Fruit fly (Drosophila melanogaster) whole organism, embryonic: ENCODE data around the gene CG10467.

Source experiments
- Ada2b ChIP-seq: fragments of 200-800 bp; sonication (Bioruptor generic); IDR thresholded peaks from 2 replicates; pipeline ENCODE4 v1.3.6; 2022; ENCODE audit warnings: missing biosample characterization, missing genetic modification characterization
- Atf6 ChIP-seq: fragments of 200-800 bp; sonication (Bioruptor generic); IDR thresholded peaks from 2 replicates; pipeline ENCODE4 v1.3.6; 2022; ENCODE audit warnings: missing biosample characterization, missing genetic modification characterization
- B-H2 ChIP-seq: fragments of 200-800 bp; sonication (Bioruptor generic); optimal IDR thresholded peaks from 2 replicates; lab custom pipeline; 2018; ENCODE audit warnings: missing biosample characterization, mild to moderate bottlenecking, missing genetic modification characterization
- Blimp-1 ChIP-seq: fragments of 200-800 bp; sonication (Bioruptor generic); optimal IDR thresholded peaks from 3 replicates; lab custom pipeline; 2018; ENCODE audit warnings: missing biosample characterization, missing genetic modification characterization, mild to moderate bottlenecking, moderate library complexity, missing genetic modification reagents
- CG10431 ChIP-seq: fragments of 200-800 bp; sonication (Bioruptor generic); optimal IDR thresholded peaks from 3 replicates; lab custom pipeline; 2018; ENCODE audit warnings: missing biosample characterization, mild to moderate bottlenecking, missing genetic modification characterization
- CG10979 ChIP-seq: fragments of 200-800 bp; sonication (Bioruptor generic); optimal IDR thresholded peaks from 2 replicates; lab custom pipeline; 2018; ENCODE audit warnings: missing biosample characterization, mild to moderate bottlenecking, missing genetic modification characterization, moderate library complexity
- CG12219 ChIP-seq: fragments of 200-800 bp; sonication (Bioruptor generic); optimal IDR thresholded peaks from 3 replicates; lab custom pipeline; 2018; ENCODE audit warnings: missing biosample characterization, mild to moderate bottlenecking, missing genetic modification characterization
- CG14014 ChIP-seq: fragments of 200-800 bp; sonication (Bioruptor generic); IDR thresholded peaks from 2 replicates; pipeline ENCODE4 v1.3.6; 2022; ENCODE audit warnings: missing biosample characterization, missing genetic modification characterization
- CG15269 ChIP-seq: fragments of 200-800 bp; sonication (Bioruptor generic); optimal IDR thresholded peaks from 2 replicates; lab custom pipeline; 2018; ENCODE audit warnings: missing biosample characterization, mild to moderate bottlenecking, missing genetic modification characterization, moderate library complexity
- CG15601 ChIP-seq: fragments of 200-800 bp; sonication (Bioruptor generic); optimal IDR thresholded peaks from 3 replicates; lab custom pipeline; 2019; ENCODE audit warnings: missing biosample characterization, mild to moderate bottlenecking, missing genetic modification characterization, moderate library complexity
- CG18262 ChIP-seq: fragments of 200-800 bp; optimal IDR thresholded peaks from 3 replicates; lab custom pipeline; 2019; ENCODE audit warnings: missing biosample characterization, mild to moderate bottlenecking, missing genetic modification characterization, moderate library complexity
- CG18764 ChIP-seq: fragments of 200-800 bp; sonication (Bioruptor generic); optimal IDR thresholded peaks from 3 replicates; lab custom pipeline; 2016; ENCODE audit warnings: missing biosample characterization, missing genetic modification characterization
- CG30403 ChIP-seq: fragments of 200-800 bp; sonication (Bioruptor generic); optimal IDR thresholded peaks from 3 replicates; lab custom pipeline; 2016; ENCODE audit warnings: missing biosample characterization, missing genetic modification characterization
- CG34376 ChIP-seq: fragments of 200-800 bp; sonication (Bioruptor generic); optimal IDR thresholded peaks from 2 replicates; lab custom pipeline; 2018; ENCODE audit warnings: missing biosample characterization, mild to moderate bottlenecking, missing genetic modification characterization
- CG43689 ChIP-seq: fragments of 200-800 bp; sonication (Bioruptor generic); IDR thresholded peaks from 2 replicates; pipeline ENCODE4 v1.3.6; 2022; ENCODE audit warnings: missing biosample characterization, missing genetic modification characterization
- CG6254 ChIP-seq: fragments of 200-800 bp; sonication (Bioruptor generic); optimal IDR thresholded peaks from 3 replicates; lab custom pipeline; 2017; ENCODE audit warnings: mild to moderate bottlenecking, missing biosample characterization, missing genetic modification reagents, missing genetic modification characterization
- CG6791 ChIP-seq: fragments of 200-800 bp; sonication (Bioruptor generic); IDR thresholded peaks from 3 replicates; pipeline ENCODE4 v1.3.6; 2022; ENCODE audit warnings: missing biosample characterization, missing genetic modification characterization; ENCODE audit not compliant: partially characterized antibody
- CG7963 ChIP-seq: fragments of 200-800 bp; sonication (Bioruptor generic); IDR thresholded peaks from 3 replicates; pipeline ENCODE4 v1.3.6; 2022; ENCODE audit warnings: missing biosample characterization, missing genetic modification characterization; ENCODE audit not compliant: partially characterized antibody
- CG9609 ChIP-seq: fragments of 200-800 bp; sonication (Bioruptor generic); optimal IDR thresholded peaks from 3 replicates; lab custom pipeline; 2016; ENCODE audit warnings: missing biosample characterization, missing genetic modification characterization
- CkIIα-i1 ChIP-seq: fragments of 200-800 bp; sonication (Bioruptor generic); IDR thresholded peaks from 2 replicates; pipeline ENCODE4 v1.3.6; 2022; ENCODE audit warnings: missing biosample characterization, missing genetic modification characterization
- Dfd ChIP-seq, 2 experiments: fragments of >200 bp; optimal IDR thresholded peaks; 2 replicates each; lab custom pipeline; 2017; ENCODE audit warnings: missing biosample characterization in 2 of 2, missing genetic modification characterization in 2 of 2
- Doc2 ChIP-seq: fragments of 200-800 bp; sonication (Bioruptor generic); IDR thresholded peaks from 2 replicates; pipeline ENCODE4 v1.3.6; 2022; ENCODE audit warnings: missing biosample characterization, missing genetic modification characterization
- H15 ChIP-seq: fragments of 200-800 bp; sonication (Bioruptor generic); IDR thresholded peaks from 3 replicates; pipeline ENCODE4 v1.3.6; 2022; ENCODE audit warnings: missing biosample characterization, missing genetic modification characterization
- HLH54F ChIP-seq: fragments of 200-800 bp; sonication (Bioruptor generic); optimal IDR thresholded peaks from 3 replicates; lab custom pipeline; 2016; ENCODE audit warnings: missing biosample characterization, missing genetic modification characterization
- Hr51 ChIP-seq, 2 experiments: fragments of 200-800 bp; sonication (Bioruptor generic); optimal IDR thresholded peaks; 2 replicates in 1 of 2; 3 replicates in 1 of 2; lab custom pipeline; 2016 to 2018; ENCODE audit warnings: missing biosample characterization in 2 of 2, missing genetic modification characterization in 2 of 2, mild to moderate bottlenecking in 1 of 2, moderate library complexity in 1 of 2
- Lim3 ChIP-seq: fragments of 200-800 bp; sonication (Bioruptor generic); IDR thresholded peaks from 2 replicates; pipeline ENCODE4 v1.3.6; 2022; ENCODE audit warnings: missing biosample characterization, missing genetic modification characterization
- Meics ChIP-seq: fragments of 200-800 bp; sonication (Bioruptor generic); optimal IDR thresholded peaks from 2 replicates; lab custom pipeline; 2017; ENCODE audit warnings: missing biosample characterization, mild to moderate bottlenecking, missing genetic modification characterization
- Mrtf ChIP-seq: fragments of 200-800 bp; sonication (Bioruptor generic); IDR thresholded peaks from 3 replicates; pipeline ENCODE4 v1.3.6; 2022; ENCODE audit warnings: missing biosample characterization, missing genetic modification characterization
- Nf-YA ChIP-seq: fragments of 200-800 bp; sonication (Bioruptor generic); IDR thresholded peaks from 2 replicates; pipeline ENCODE4 v1.3.6; 2022; ENCODE audit warnings: missing biosample characterization, missing genetic modification characterization
- Nf-YB ChIP-seq: fragments of 200-800 bp; sonication (Bioruptor generic); optimal IDR thresholded peaks from 3 replicates; lab custom pipeline; 2019; ENCODE audit warnings: missing biosample characterization, mild to moderate bottlenecking, missing genetic modification characterization, moderate library complexity
- Optix ChIP-seq: fragments of 200-800 bp; sonication (Bioruptor generic); IDR thresholded peaks from 3 replicates; pipeline ENCODE4 v1.3.6; 2022; ENCODE audit warnings: missing biosample characterization, missing genetic modification characterization
- Taf1 ChIP-seq: fragments of 200-800 bp; sonication (Bioruptor generic); IDR thresholded peaks from 2 replicates; pipeline ENCODE4 v1.3.6; 2022; ENCODE audit warnings: missing biosample characterization, missing genetic modification characterization
- Xbp1 ChIP-seq: fragments of 200-800 bp; sonication (Bioruptor generic); optimal IDR thresholded peaks from 3 replicates; lab custom pipeline; 2016; ENCODE audit warnings: missing biosample characterization, mild to moderate bottlenecking, missing genetic modification characterization
- caup ChIP-seq: fragments of 200-800 bp; sonication (Bioruptor generic); optimal IDR thresholded peaks from 3 replicates; lab custom pipeline; 2017; ENCODE audit warnings: missing biosample characterization, mild to moderate bottlenecking, missing genetic modification characterization, moderate library complexity; ENCODE audit not compliant: severe bottlenecking
- crc ChIP-seq: fragments of 200-800 bp; sonication (Bioruptor generic); optimal IDR thresholded peaks from 2 replicates; lab custom pipeline; 2016; ENCODE audit warnings: missing biosample characterization, missing genetic modification characterization
- croc ChIP-seq: fragments of 200-800 bp; sonication (Bioruptor generic); conservative IDR thresholded peaks from 3 replicates; pipeline ENCODE4 v1.3.6; 2022; ENCODE audit warnings: missing biosample characterization, missing genetic modification characterization
- ems ChIP-seq: fragments of 200-800 bp; sonication (Bioruptor generic); optimal IDR thresholded peaks from 3 replicates; lab custom pipeline; 2016; ENCODE audit warnings: missing biosample characterization, missing genetic modification characterization
- eve ChIP-seq, 2 experiments: fragments of >200 bp; optimal IDR thresholded peaks; 2 replicates each; lab custom pipeline; 2017; ENCODE audit warnings: missing biosample characterization in 2 of 2, missing genetic modification characterization in 2 of 2
- lab ChIP-seq: fragments of 200-800 bp; sonication (Bioruptor generic); optimal IDR thresholded peaks from 3 replicates; lab custom pipeline; 2017; ENCODE audit warnings: missing biosample characterization, missing genetic modification characterization, mild to moderate bottlenecking, moderate library complexity, missing genetic modification reagents
- onecut ChIP-seq: fragments of 200-800 bp; sonication (Bioruptor generic); IDR thresholded peaks from 2 replicates; pipeline ENCODE4 v1.3.6; 2022; ENCODE audit warnings: missing biosample characterization, missing genetic modification characterization
- pros ChIP-seq: fragments of 200-800 bp; sonication (Bioruptor generic); optimal IDR thresholded peaks from 3 replicates; lab custom pipeline; 2019; ENCODE audit warnings: missing biosample characterization, mild to moderate bottlenecking, missing genetic modification characterization, moderate library complexity
- sens ChIP-seq: fragments of 200-800 bp; sonication (Bioruptor generic); peaks from one replicate; lab custom pipeline; 2016; ENCODE audit warnings: missing biosample characterization, missing genetic modification characterization
- slp2 ChIP-seq: fragments of 200-800 bp; sonication (Bioruptor generic); optimal IDR thresholded peaks from 2 replicates; lab custom pipeline; 2016; ENCODE audit warnings: missing biosample characterization, missing genetic modification characterization
- sob ChIP-seq: fragments of 200-800 bp; sonication (Bioruptor generic); IDR thresholded peaks from 2 replicates; pipeline ENCODE4 v1.3.6; 2022; ENCODE audit warnings: missing biosample characterization, missing genetic modification characterization
- sug ChIP-seq: fragments of 200-800 bp; optimal IDR thresholded peaks from 2 replicates; lab custom pipeline; 2019; ENCODE audit warnings: missing biosample characterization, mild to moderate bottlenecking, missing genetic modification characterization, moderate library complexity
- tin ChIP-seq: fragments of 200-800 bp; sonication (Bioruptor generic); optimal IDR thresholded peaks from 3 replicates; lab custom pipeline; 2016; ENCODE audit warnings: missing biosample characterization, missing genetic modification characterization
- ttk ChIP-seq: fragments of 200-800 bp; sonication (Bioruptor generic); IDR thresholded peaks from 2 replicates; pipeline ENCODE4 v2.1.2; 2022; ENCODE audit warnings: missing biosample characterization, missing genetic modification characterization
- unpg ChIP-seq: fragments of 200-800 bp; sonication (Bioruptor generic); optimal IDR thresholded peaks from 3 replicates; lab custom pipeline; 2018; ENCODE audit warnings: missing biosample characterization, mild to moderate bottlenecking, missing genetic modification characterization, moderate library complexity
- wek ChIP-seq: fragments of 200-800 bp; sonication (Bioruptor generic); optimal IDR thresholded peaks from 3 replicates; lab custom pipeline; 2018; ENCODE audit warnings: missing biosample characterization, mild to moderate bottlenecking, missing genetic modification characterization, moderate library complexity
- zfh1 ChIP-seq: fragments of 200-800 bp; sonication (Bioruptor generic); IDR thresholded peaks from 3 replicates; pipeline ENCODE4 v1.3.6; 2022; ENCODE audit warnings: missing biosample characterization, missing genetic modification characterization

The CG10467 gene

DNA sequence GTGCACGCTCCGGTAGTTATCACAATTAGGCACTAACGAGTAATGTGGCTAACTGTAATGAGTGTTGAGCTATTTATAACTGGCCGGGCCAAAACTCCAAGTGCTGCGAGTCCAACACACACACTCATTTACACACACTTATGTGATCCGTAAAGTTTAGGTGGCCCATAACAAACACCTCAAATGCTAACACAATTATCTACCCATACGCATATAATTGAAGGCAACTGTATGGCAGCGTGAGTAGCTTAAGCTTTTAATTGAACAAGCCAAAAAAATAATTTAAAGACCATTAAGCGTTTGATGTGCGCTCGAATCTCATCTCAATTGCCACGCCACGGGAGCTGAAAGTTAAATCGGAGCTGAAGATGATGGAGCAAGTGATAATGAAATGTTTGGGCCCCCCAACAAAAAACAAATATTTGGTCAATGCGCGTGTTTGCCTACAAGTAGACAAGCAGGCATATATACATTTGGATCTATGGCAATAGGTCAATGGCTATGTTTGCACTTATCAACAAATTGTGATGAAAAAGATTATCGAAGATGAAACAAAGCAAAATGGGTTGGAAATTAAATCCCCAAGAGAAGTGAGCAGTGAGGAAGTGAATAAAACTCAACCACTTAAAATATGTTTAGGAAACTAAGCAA is 45.5 kb upstream of the CG10467 start, which contains the start of gene Cpr65Av (continued):
- TF ChIP-seq CG30403 (GFP tag; lab: Kevin White, UChicago) (no peak), Nf-YA (GFP tag; lab: Robert Waterston, UW) (peak; percentile 33; the same call in 1 of the 2 replicates), CG14014 (peak; percentile 34; the same call in 1 of the 2 replicates), Ada2b (GFP tag; lab: Robert Waterston, UW) (no peak), ttk (no peak), CG18262 (tag; lab: Kevin White, UChicago) (no peak), CG43689 (GFP tag; lab: Robert Waterston, UW) (no peak), caup (no peak), onecut (GFP tag; lab: Robert Waterston, UW) (0 out of 2 replicates have a peak, but pooled peaks have one; percentile 20), unpg (GFP tag; lab: Kevin White, UChicago) (peak; percentile 24), sug (tag; lab: Kevin White, UChicago) (no peak), CG10979 (tag; lab: Kevin White, UChicago) (no peak), Atf6 (GFP tag; lab: Robert Waterston, UW) (no peak), slp2 (no peak), Dfd (GFP tag; optimal IDR thresholded peaks at IDR 0.05; lab: Kevin White, UChicago) (no peak), Optix (no peak), ems (GFP tag; lab: Kevin White, UChicago) (no peak), Meics (GFP tag; lab: Kevin White, UChicago) (no peak), H15 (GFP tag; lab: Robert Waterston, UW) (no peak), pros (no peak), lab (GFP tag; lab: Kevin White, UChicago) (peak; percentile 25), CG7963 (GFP tag; lab: Robert Waterston, UW) (no peak), crc (no peak), CG12219 (GFP tag; lab: Kevin White, UChicago) (peak; percentile 23), CG9609 (GFP tag; lab: Kevin White, UChicago) (no peak), CG15601 (tag; lab: Kevin White, UChicago) (no peak), Nf-YB (no peak), Hr51 (GFP tag; optimal IDR thresholded peaks at IDR 0.05; lab: Kevin White, UChicago) (peak in 1 of 2 experiments; percentile 43), CG10431 (no peak), CG6254 (no peak), eve (GFP tag; optimal IDR thresholded peaks at IDR 0.05; lab: Kevin White, UChicago) (peak in 1 of 2 experiments; percentile 21), CkIIα-i1 (GFP tag; lab: Robert Waterston, UW) (no peak), sens (GFP tag; lab: Kevin White, UChicago) (peak; percentile 83), Taf1 (GFP tag; lab: Robert Waterston, UW) (no peak), CG18764 (no peak), Doc2 (GFP tag; lab: Robert Waterston, UW) (no peak), CG6791 (GFP tag; lab: Robert Waterston, UW) (no peak), HLH54F (GFP tag; lab: Kevin White, UChicago) (no peak), Xbp1 (GFP tag; lab: Kevin White, UChicago) (no peak), Blimp-1 (GFP tag; lab: Kevin White, UChicago) (peak; percentile 13), wek (GFP tag; lab: Kevin White, UChicago) (peak; percentile 50), Mrtf (GFP tag; lab: Robert Waterston, UW) (no peak), croc (GFP tag; lab: Robert Waterston, UW) (no peak), B-H2 (GFP tag; lab: Kevin White, UChicago) (no peak), zfh1 (GFP tag; lab: Robert Waterston, UW) (no peak), CG34376 (GFP tag; lab: Kevin White, UChicago) (no peak), Lim3 (GFP tag; lab: Robert Waterston, UW) (no peak), tin (no peak), sob (no peak), CG15269 (peak; percentile 10)
